Worm (Caenorhabditis elegans) whole organism, young adult: ENCODE data around the gene F32D8.14.

ENCODE experiments used
- B0336.3 ChIP-seq: fragments of 200-800 bp; sonication (Bioruptor generic); IDR thresholded peaks from 2 replicates; pipeline ENCODE4 v1.3.6; 2022; ENCODE audit warnings: missing genetic modification characterization, missing compliant biosample characterization
- D2030.7 ChIP-seq: fragments of 200-800 bp; sonication (Bioruptor generic); IDR thresholded peaks from 2 replicates; pipeline ENCODE4 v1.3.6; 2022; ENCODE audit warnings: missing genetic modification reagents, missing genetic modification characterization, missing compliant biosample characterization
- F39B2.1 ChIP-seq: fragments of 200-800 bp; sonication (Bioruptor generic); IDR thresholded peaks from 2 replicates; pipeline ENCODE4 v1.3.6; 2022; ENCODE audit warnings: missing genetic modification reagents, missing genetic modification characterization, missing compliant biosample characterization
- F55B11.4 ChIP-seq: sonication (generic microtip); optimal IDR thresholded peaks from 2 replicates; lab custom pipeline; 2016; ENCODE audit warnings: missing compliant biosample characterization, missing genetic modification characterization, borderline replicate concordance; ENCODE audit not compliant: insufficient read depth
- F57C9.4 ChIP-seq: sonication (generic microtip); optimal IDR thresholded peaks from 2 replicates; lab custom pipeline; 2017; ENCODE audit warnings: mild to moderate bottlenecking, missing genetic modification characterization, missing compliant biosample characterization
- K12H6.12 ChIP-seq: fragments of 200-800 bp; sonication (Bioruptor generic); optimal IDR thresholded peaks from 2 replicates; lab custom pipeline; 2018; ENCODE audit warnings: mild to moderate bottlenecking, missing genetic modification characterization, missing compliant biosample characterization
- Y53F4B.3 ChIP-seq: fragments of 200-800 bp; sonication (Bioruptor generic); IDR thresholded peaks from 2 replicates; pipeline ENCODE4 v1.3.6; 2022; ENCODE audit warnings: missing genetic modification reagents, missing genetic modification characterization, missing compliant biosample characterization
- Y53G8AR.9 ChIP-seq: fragments of 200-800 bp; sonication (Bioruptor generic); conservative IDR thresholded peaks from 2 replicates; pipeline ENCODE4 v1.3.6; 2022; ENCODE audit warnings: missing genetic modification reagents, missing genetic modification characterization, missing compliant biosample characterization
- Y67H2A.10 ChIP-seq: fragments of 200-800 bp; sonication (Bioruptor generic); conservative IDR thresholded peaks from 2 replicates; pipeline ENCODE4 v1.3.6; 2022; ENCODE audit warnings: missing genetic modification reagents, missing genetic modification characterization, missing compliant biosample characterization
- Y95B8A.8 ChIP-seq: fragments of 200-800 bp; sonication (Bioruptor generic); IDR thresholded peaks from 2 replicates; pipeline ENCODE4 v1.3.6; 2022; ENCODE audit warnings: missing genetic modification reagents, missing genetic modification characterization, missing compliant biosample characterization
- aptf-2 ChIP-seq: fragments of 200-800 bp; sonication (Bioruptor generic); conservative IDR thresholded peaks from 2 replicates; pipeline ENCODE4 v1.3.6; 2022; ENCODE audit warnings: missing genetic modification reagents, missing genetic modification characterization, missing compliant biosample characterization
- aptf-3 ChIP-seq: fragments of 200-800 bp; sonication (Bioruptor generic); IDR thresholded peaks from 2 replicates; pipeline ENCODE4 v1.3.6; 2022; ENCODE audit warnings: missing genetic modification characterization, missing compliant biosample characterization
- athp-1 ChIP-seq: sonication (generic microtip); optimal IDR thresholded peaks from 2 replicates; lab custom pipeline; 2017; ENCODE audit warnings: mild to moderate bottlenecking, missing genetic modification characterization, missing compliant biosample characterization
- attf-3 ChIP-seq: fragments of 200-800 bp; sonication (Bioruptor generic); conservative IDR thresholded peaks from 2 replicates; pipeline ENCODE4 v1.3.6; 2022; ENCODE audit warnings: missing genetic modification reagents, missing genetic modification characterization, missing compliant biosample characterization
- attf-5 ChIP-seq: fragments of 200-800 bp; sonication (Bioruptor generic); optimal IDR thresholded peaks from 2 replicates; lab custom pipeline; 2018; ENCODE audit warnings: mild to moderate bottlenecking, missing genetic modification characterization, missing compliant biosample characterization
- bed-1 ChIP-seq: fragments of 200-800 bp; sonication (Bioruptor generic); IDR thresholded peaks from 2 replicates; pipeline ENCODE4 v1.3.6; 2022; ENCODE audit warnings: missing genetic modification reagents, missing genetic modification characterization, missing compliant biosample characterization
- ccch-3 ChIP-seq: fragments of 200-800 bp; sonication (Bioruptor generic); optimal IDR thresholded peaks from 2 replicates; lab custom pipeline; 2018; ENCODE audit warnings: mild to moderate bottlenecking, missing genetic modification characterization, missing compliant biosample characterization
- cebp-1 ChIP-seq, 2 experiments: fragments of 200-800 bp in 1 of 2; sonication (Bioruptor generic) in 1 of 2; sonication (generic microtip) in 1 of 2; IDR thresholded peaks in 1 of 2; optimal IDR thresholded peaks in 1 of 2; 2 replicates each; pipeline versions ENCODE4 v1.3.6 to Lab custom; 2017 to 2022; ENCODE audit warnings: missing compliant biosample characterization in 2 of 2, missing genetic modification characterization in 2 of 2, mild to moderate bottlenecking in 1 of 2, missing genetic modification reagents in 1 of 2, moderate library complexity in 1 of 2
- cebp-2 ChIP-seq: fragments of 200-800 bp; sonication (Bioruptor generic); IDR thresholded peaks from 2 replicates; pipeline ENCODE4 v1.3.6; 2022; ENCODE audit warnings: missing genetic modification characterization, missing compliant biosample characterization
- ceh-58 ChIP-seq: fragments of 200-800 bp; sonication (Bioruptor generic); IDR thresholded peaks from 2 replicates; pipeline ENCODE4 v1.3.6; 2022; ENCODE audit warnings: missing genetic modification characterization, missing compliant biosample characterization
- chd-7 ChIP-seq: sonication (generic microtip); optimal IDR thresholded peaks from 2 replicates; lab custom pipeline; 2016; ENCODE audit warnings: mild to moderate bottlenecking, missing genetic modification characterization, moderate library complexity, missing compliant biosample characterization
- dpff-1 ChIP-seq: sonication (generic microtip); optimal IDR thresholded peaks from 2 replicates; lab custom pipeline; 2017; ENCODE audit warnings: mild to moderate bottlenecking, missing genetic modification characterization, missing compliant biosample characterization
- dpl-1 ChIP-seq: fragments of 150-350 bp; optimal IDR thresholded peaks from 2 replicates; lab custom pipeline; 2014; ENCODE audit warnings: missing biosample characterization, missing genetic modification reagents, missing genetic modification characterization
- gei-17 ChIP-seq: fragments of 200-800 bp; sonication (Bioruptor generic); optimal IDR thresholded peaks from 2 replicates; lab custom pipeline; 2018; ENCODE audit warnings: mild to moderate bottlenecking, missing genetic modification characterization, missing compliant biosample characterization
- hrde-1 ChIP-seq: sonication (generic microtip); optimal IDR thresholded peaks from 2 replicates; lab custom pipeline; 2016; ENCODE audit warnings: missing genetic modification characterization, mild to moderate bottlenecking, missing compliant biosample characterization, moderate library complexity, missing genotype, missing genetic modification reagents, borderline replicate concordance
- lin-26 ChIP-seq: fragments of 200-800 bp; sonication (Bioruptor generic); IDR thresholded peaks from 2 replicates; pipeline ENCODE4 v1.3.6; 2022; ENCODE audit warnings: missing genetic modification reagents, missing genetic modification characterization, missing compliant biosample characterization
- lin-35 ChIP-seq, 3 experiments: fragments of 150-350 bp in 2 of 3; sonication (generic microtip) in 1 of 3; optimal IDR thresholded peaks; 2 replicates each; lab custom pipeline; 2014 to 2018; ENCODE audit warnings: missing biosample characterization in 3 of 3, missing genetic modification characterization in 3 of 3, missing genetic modification reagents in 3 of 3
- lin-40 ChIP-seq: sonication (generic microtip); optimal IDR thresholded peaks from 2 replicates; lab custom pipeline; 2016; ENCODE audit warnings: missing genetic modification characterization, mild to moderate bottlenecking, missing compliant biosample characterization, missing genotype, missing genetic modification reagents
- lsl-1 ChIP-seq: fragments of 200-800 bp; sonication (Bioruptor generic); optimal IDR thresholded peaks from 2 replicates; lab custom pipeline; 2018; ENCODE audit warnings: mild to moderate bottlenecking, missing genetic modification characterization, moderate library complexity, missing compliant biosample characterization
- mel-28 ChIP-seq: sonication (generic microtip); optimal IDR thresholded peaks from 2 replicates; lab custom pipeline; 2016; ENCODE audit warnings: borderline replicate concordance, mild to moderate bottlenecking, missing genetic modification characterization, missing compliant biosample characterization
- mes-4 ChIP-seq: sonication (generic microtip); optimal IDR thresholded peaks from 2 replicates; lab custom pipeline; 2016; ENCODE audit warnings: missing genotype, missing genetic modification characterization, missing compliant biosample characterization
- mxl-1 ChIP-seq: sonication (generic microtip); optimal IDR thresholded peaks from 2 replicates; lab custom pipeline; 2016; ENCODE audit warnings: missing genetic modification characterization, missing compliant biosample characterization
- nfya-1 ChIP-seq: sonication (generic microtip); optimal IDR thresholded peaks from 2 replicates; lab custom pipeline; 2017; ENCODE audit warnings: antibody characterized with exemption, missing compliant biosample characterization, missing genetic modification characterization, borderline replicate concordance; ENCODE audit not compliant: insufficient read depth
- nhr-120 ChIP-seq: fragments of 200-800 bp; sonication (Bioruptor generic); IDR thresholded peaks from 2 replicates; pipeline ENCODE4 v1.3.6; 2022; ENCODE audit warnings: missing genetic modification characterization, missing compliant biosample characterization
- nhr-80 ChIP-seq: sonication (generic microtip); optimal IDR thresholded peaks from 2 replicates; lab custom pipeline; 2016; ENCODE audit warnings: missing genetic modification characterization, missing compliant biosample characterization
- pbrm-1 ChIP-seq: fragments of 200-800 bp; sonication (Bioruptor generic); IDR thresholded peaks from 2 replicates; pipeline ENCODE4 v1.3.6; 2022; ENCODE audit warnings: missing genetic modification reagents, missing genetic modification characterization, missing compliant biosample characterization
- rcor-1 ChIP-seq: fragments of 200-800 bp; sonication (Bioruptor generic); IDR thresholded peaks from 2 replicates; pipeline ENCODE4 v1.3.6; 2022; ENCODE audit warnings: missing genetic modification reagents, missing genetic modification characterization, missing compliant biosample characterization
- rec-8 ChIP-seq, 2 experiments: sonication (generic microtip); optimal IDR thresholded peaks; 2 replicates each; lab custom pipeline; 2016; ENCODE audit warnings: mild to moderate bottlenecking in 2 of 2, missing genetic modification characterization in 2 of 2, missing genetic modification reagents in 2 of 2, missing genotype in 2 of 2, missing biosample characterization in 1 of 2, missing compliant biosample characterization in 1 of 2, moderate library complexity in 1 of 2
- sdz-38 ChIP-seq: sonication (generic microtip); optimal IDR thresholded peaks from 2 replicates; lab custom pipeline; 2016; ENCODE audit warnings: missing genotype, missing genetic modification characterization, missing compliant biosample characterization
- sea-2 ChIP-seq: fragments of 200-800 bp; sonication (Bioruptor generic); IDR thresholded peaks from 2 replicates; pipeline ENCODE4 v1.3.6; 2022; ENCODE audit warnings: missing genetic modification characterization, missing compliant biosample characterization
- snpc-1.3 ChIP-seq: sonication (generic microtip); optimal IDR thresholded peaks from 2 replicates; lab custom pipeline; 2017; ENCODE audit warnings: missing genetic modification characterization, mild to moderate bottlenecking, missing compliant biosample characterization, antibody characterized with exemption, moderate library complexity, missing genotype, missing genetic modification reagents; ENCODE audit not compliant: insufficient read depth
- tlf-1 ChIP-seq: fragments of 200-800 bp; sonication (Bioruptor generic); optimal IDR thresholded peaks from 2 replicates; lab custom pipeline; 2018; ENCODE audit warnings: mild to moderate bottlenecking, missing genetic modification characterization, missing compliant biosample characterization
- unc-130 ChIP-seq: sonication (generic microtip); optimal IDR thresholded peaks from 2 replicates; lab custom pipeline; 2016; ENCODE audit warnings: missing genetic modification reagents, missing genetic modification characterization, missing compliant biosample characterization
- xnd-1 ChIP-seq: sonication (generic microtip); optimal IDR thresholded peaks from 2 replicates; lab custom pipeline; 2016; ENCODE audit warnings: missing genotype, missing genetic modification reagents, missing genetic modification characterization, missing compliant biosample characterization
- ztf-26 ChIP-seq: sonication (generic microtip); optimal IDR thresholded peaks from 2 replicates; lab custom pipeline; 2017; ENCODE audit warnings: missing genetic modification characterization, missing compliant biosample characterization
- ztf-28 ChIP-seq: fragments of 200-800 bp; sonication (Bioruptor generic); IDR thresholded peaks from 2 replicates; pipeline ENCODE4 v1.3.6; 2022; ENCODE audit warnings: missing genetic modification reagents, missing genetic modification characterization, missing compliant biosample characterization

F32D8.14 gene

ce11 chrV:10893510-10894128 lies 969 bp downstream of the F32D8.14 start, which contains the start of gene F32D8.4:
Gene F32D8.4, minus strand, starts transcription at chrV:10893560.
- TF ChIP-seq Y53F4B.3 (GFP tag; lab: Robert Waterston, UW) (no peak), dpff-1 (no peak), hrde-1 (tag; lab: Kevin White, UChicago) (no peak), dpl-1 (GFP tag; lab: Kevin White, UChicago) (no peak), F39B2.1 (GFP tag; lab: Robert Waterston, UW) (no peak), ceh-58 (GFP tag; lab: Robert Waterston, UW) (no peak), D2030.7 (GFP tag; lab: Robert Waterston, UW) (no peak), nhr-80 (tag; lab: Kevin White, UChicago) (no peak), rec-8 (tag; optimal IDR thresholded peaks at IDR 0.05; lab: Kevin White, UChicago) (no peak), Y53G8AR.9 (no peak), lsl-1 (GFP tag; lab: Kevin White, UChicago) (no peak), bed-1 (GFP tag; lab: Robert Waterston, UW) (no peak), aptf-3 (GFP tag; lab: Robert Waterston, UW) (no peak), ccch-3 (GFP tag; lab: Kevin White, UChicago) (no peak), pbrm-1 (no peak), K12H6.12 (tag; lab: Kevin White, UChicago) (no peak), nhr-120 (GFP tag; lab: Robert Waterston, UW) (no peak), Y95B8A.8 (GFP tag; lab: Robert Waterston, UW) (no peak), sea-2 (GFP tag; lab: Robert Waterston, UW) (no peak), tlf-1 (GFP tag; lab: Kevin White, UChicago) (no peak)

DNA sequence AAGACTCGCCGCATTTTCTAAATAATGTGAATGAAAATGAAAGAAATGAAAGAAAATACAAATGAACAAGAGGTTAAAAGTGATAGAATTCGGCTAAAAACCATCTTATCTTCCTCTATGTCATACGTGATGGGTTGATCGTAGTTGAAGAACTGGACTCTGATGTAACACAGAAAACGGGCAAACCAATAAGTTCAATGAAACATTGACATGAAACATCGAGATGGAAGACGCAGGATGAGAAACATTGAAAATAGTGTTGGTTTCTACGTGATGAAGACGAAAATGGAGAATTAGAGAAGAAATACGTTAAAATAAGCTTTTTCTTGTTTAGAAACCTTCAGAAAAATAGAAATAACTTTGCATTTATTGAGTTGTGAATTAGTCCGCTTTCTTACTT lies 3.6 kb downstream of the F32D8.14 start, which contains the start of gene F32D8.12:
TSS of gene F32D8.12 (minus strand) at position 48 of the 400 bp plus-strand sequence.
- TF ChIP-seq F57C9.4 (tag; lab: Kevin White, UChicago) (no peak), B0336.3 (GFP tag; lab: Robert Waterston, UW) (0 out of 2 replicates have a peak, but pooled peaks have one; percentile 30), lin-35 (GFP tag; optimal IDR thresholded peaks at IDR 0.05; lab: Kevin White, UChicago) (peak in 1 of 3 experiments; percentile 36), ztf-26 (tag; lab: Kevin White, UChicago) (peak; percentile 10), sdz-38 (no peak), Y67H2A.10 (GFP tag; lab: Robert Waterston, UW) (no peak), gei-17 (no peak), pbrm-1 (no peak), chd-7 (no peak), lin-40 (tag; lab: Kevin White, UChicago) (peak; percentile 10), mel-28 (no peak), athp-1 (tag; lab: Kevin White, UChicago) (no peak), rcor-1 (GFP tag; lab: Robert Waterston, UW) (no peak), mxl-1 (tag; lab: Kevin White, UChicago) (no peak), attf-3 (GFP tag; lab: Robert Waterston, UW) (no peak), lin-26 (GFP tag; lab: Robert Waterston, UW) (no peak), mes-4 (tag; lab: Kevin White, UChicago) (no peak), F55B11.4 (no peak), snpc-1.3 (tag; lab: Kevin White, UChicago) (no peak), sea-2 (GFP tag; lab: Robert Waterston, UW) (no peak), aptf-2 (no peak), cebp-2 (no peak), xnd-1 (tag; lab: Kevin White, UChicago) (no peak), attf-5 (no peak), cebp-1 (GFP tag; IDR thresholded peaks at IDR 0.05; lab: Robert Waterston, UW) (no peak), cebp-1 (tag; optimal IDR thresholded peaks at IDR 0.05; lab: Kevin White, UChicago) (peak; percentile 38), ztf-28 (GFP tag; lab: Robert Waterston, UW) (no peak), nfya-1 (tag; lab: Kevin White, UChicago) (no peak), nhr-80 (tag; lab: Kevin White, UChicago) (peak; percentile 22), unc-130 (GFP tag; lab: Kevin White, UChicago) (no peak)
